Worm (Caenorhabditis elegans): ENCODE measurements around the gene C46G7.1.

- TF ChIP-seq fkh-10 (GFP tag; optimal IDR thresholded peaks at IDR 0.05) (no peak), ztf-11 (tag; optimal IDR thresholded peaks at IDR 0.05) (no peak), snpc-4 (tag; optimal IDR thresholded peaks at IDR 0.05) (no peak), lin-13 (GFP tag; optimal IDR thresholded peaks at IDR 0.05) (no peak), lin-38 (GFP tag; IDR thresholded peaks at IDR 0.05) (no peak), nhr-76 (tag; optimal IDR thresholded peaks at IDR 0.05) (no peak), T26A8.4 (GFP tag; IDR thresholded peaks at IDR 0.05) (no peak), nhr-237 (tag; optimal IDR thresholded peaks at IDR 0.05) (no peak), snpc-1.2 (GFP tag; IDR thresholded peaks at IDR 0.05) (0 out of 2 replicates have a peak, but pooled peaks have one; percentile 25), F49E8.2 (tag; optimal IDR thresholded peaks at IDR 0.05; ENCODE audit: borderline replicate concordance) (no peak), nhr-42 (GFP tag; IDR thresholded peaks at IDR 0.05) (no peak), nhr-77 (tag; optimal IDR thresholded peaks at IDR 0.05) (no peak), fos-1 (tag; optimal IDR thresholded peaks at IDR 0.05) (no peak)
Observed at ce11 chrIV:6005655-6006054, 12.1 kb upstream of the C46G7.1 start.
